Fruit fly (Drosophila melanogaster) whole organism: ENCODE results near the gene Argk2.

Experiments used
- EcR ChIP-seq, 2 experiments: fragments of >200 bp; optimal IDR thresholded peaks; 2 replicates each; lab custom pipeline; 2017; ENCODE audit warnings: missing biosample characterization in 2 of 2, missing genetic modification characterization in 2 of 2, missing genetic modification reagents in 2 of 2
- pan ChIP-seq: fragments of >200 bp; optimal IDR thresholded peaks from 2 replicates; lab custom pipeline; 2017
- psq ChIP-seq: fragments of >200 bp; optimal IDR thresholded peaks from 2 replicates; lab custom pipeline; 2017
- usp ChIP-seq: fragments of >200 bp; optimal IDR thresholded peaks from 2 replicates; lab custom pipeline; 2017; ENCODE audit warnings: missing biosample characterization, missing genetic modification characterization, mixed read lengths

DNA sequence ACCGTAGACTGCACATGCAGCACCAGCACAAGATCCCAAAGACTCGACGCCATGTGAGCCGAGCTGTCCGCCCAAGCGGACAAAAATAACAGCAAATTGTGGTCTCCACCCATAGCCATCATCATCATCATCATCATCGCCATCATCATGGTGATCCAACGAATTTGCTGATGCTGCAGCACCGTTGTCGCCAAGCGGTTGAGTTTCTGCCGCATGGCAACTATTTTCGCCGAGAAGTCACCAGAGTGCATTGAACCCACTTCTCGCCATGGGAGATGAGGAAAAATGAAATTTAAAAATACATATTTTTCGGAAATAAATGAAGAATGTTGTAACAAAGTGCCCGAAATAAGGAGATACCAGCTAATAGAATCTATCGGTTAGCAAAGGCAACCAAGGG, 14.2 kb downstream of the Argk2 start:
- no peak for TF ChIP-seq usp (GFP tag; lab: Kevin White, UChicago)
- TF ChIP-seq EcR (GFP tag; optimal IDR thresholded peaks at IDR 0.05; lab: Kevin White, UChicago), result peak in 1 of 2 experiments; percentile 11
- TF ChIP-seq pan (lab: Kevin White, UChicago), result no peak
- no peak for TF ChIP-seq psq (lab: Kevin White, UChicago)
